Fruit fly (Drosophila melanogaster) whole organism, embryonic: ENCODE data around the gene CG8119.

ENCODE experiments used
- Scr ChIP-seq: fragments of 200-800 bp; sonication (Bioruptor generic); IDR thresholded peaks from 2 replicates; pipeline ENCODE4 v1.3.6; 2022; ENCODE audit warnings: missing biosample characterization, missing genetic modification characterization; ENCODE audit not compliant: partially characterized antibody
- dmrt11E ChIP-seq: fragments of 200-800 bp; sonication (Bioruptor generic); optimal IDR thresholded peaks from 3 replicates; lab custom pipeline; 2018; ENCODE audit warnings: missing biosample characterization, mild to moderate bottlenecking, missing genetic modification characterization, moderate library complexity
- shn ChIP-seq: fragments of 200-800 bp; sonication (Bioruptor generic); optimal IDR thresholded peaks from 3 replicates; lab custom pipeline; 2016; ENCODE audit warnings: missing biosample characterization, missing genetic modification characterization

dm6 chrX:15626279-15626678 is 36.1 kb upstream of the CG8119 start:
- TF ChIP-seq shn (GFP tag; lab: Kevin White, UChicago): no peak
- TF ChIP-seq dmrt11E (tag; lab: Kevin White, UChicago): no peak
- TF ChIP-seq Scr (GFP tag; lab: Robert Waterston, UW): peak; percentile 37; the same call in 1 of the 2 replicates
